Worm (Caenorhabditis elegans) whole organism, L1 larva: ENCODE results near the gene cyp-13A11.

Source experiments
- C34B4.2 ChIP-seq: sonication (generic microtip); optimal IDR thresholded peaks from 2 replicates; lab custom pipeline; 2017; ENCODE audit warnings: mild to moderate bottlenecking, missing genetic modification characterization, missing compliant biosample characterization
- Y116A8C.19 ChIP-seq: sonication (generic microtip); optimal IDR thresholded peaks from 2 replicates; lab custom pipeline; 2016; ENCODE audit warnings: missing compliant biosample characterization, missing genetic modification characterization, borderline replicate concordance
- alr-1 ChIP-seq: fragments of 200-800 bp; sonication (Bioruptor generic); optimal IDR thresholded peaks from 2 replicates; lab custom pipeline; 2018; ENCODE audit warnings: borderline replicate concordance, mild to moderate bottlenecking, missing genetic modification characterization, missing compliant biosample characterization
- aly-2 ChIP-seq: fragments of 150-350 bp; optimal IDR thresholded peaks from 2 replicates; lab custom pipeline; 2014; ENCODE audit warnings: missing biosample characterization, missing genetic modification characterization
- blmp-1 ChIP-seq: fragments of 150-350 bp; optimal IDR thresholded peaks from 2 replicates; lab custom pipeline; 2014; ENCODE audit warnings: missing biosample characterization, missing genetic modification characterization
- ceh-63 ChIP-seq: fragments of 200-800 bp; sonication (Bioruptor generic); optimal IDR thresholded peaks from 2 replicates; lab custom pipeline; 2018; ENCODE audit warnings: mild to moderate bottlenecking, missing genetic modification characterization, missing compliant biosample characterization
- ceh-88 ChIP-seq: fragments of 200-800 bp; sonication (Bioruptor generic); IDR thresholded peaks from 2 replicates; pipeline ENCODE4 v1.3.6; 2022; ENCODE audit warnings: missing genetic modification characterization, missing compliant biosample characterization
- dsc-1 ChIP-seq: sonication (generic microtip); optimal IDR thresholded peaks from 2 replicates; lab custom pipeline; 2016; ENCODE audit warnings: mild to moderate bottlenecking, missing genetic modification characterization, missing compliant biosample characterization
- efl-3 ChIP-seq: fragments of 200-800 bp; sonication (Bioruptor generic); optimal IDR thresholded peaks from 2 replicates; lab custom pipeline; 2018; ENCODE audit warnings: mild to moderate bottlenecking, missing genetic modification characterization, missing compliant biosample characterization
- egl-13 ChIP-seq: sonication (generic microtip); optimal IDR thresholded peaks from 2 replicates; lab custom pipeline; 2016; ENCODE audit warnings: missing genotype, missing genetic modification reagents, missing genetic modification characterization, missing compliant biosample characterization
- ets-5 ChIP-seq: fragments of 200-800 bp; sonication (Bioruptor generic); IDR thresholded peaks from 2 replicates; pipeline ENCODE4 v1.3.6; 2022; ENCODE audit warnings: missing genetic modification characterization, missing compliant biosample characterization
- fkh-10 ChIP-seq: sonication (generic microtip); optimal IDR thresholded peaks from 2 replicates; lab custom pipeline; 2017; ENCODE audit warnings: missing biosample characterization, missing genetic modification reagents, missing genetic modification characterization
- grh-1 ChIP-seq: fragments of 200-800 bp; sonication (Bioruptor generic); IDR thresholded peaks from 2 replicates; pipeline ENCODE4 v1.3.6; 2022; ENCODE audit warnings: missing genetic modification reagents, missing genetic modification characterization, missing compliant biosample characterization
- jun-1 ChIP-seq: fragments of 150-350 bp; optimal IDR thresholded peaks from 2 replicates; lab custom pipeline; 2014; ENCODE audit warnings: missing biosample characterization, missing genetic modification reagents, missing genetic modification characterization
- lir-3 ChIP-seq: sonication (generic microtip); optimal IDR thresholded peaks from 2 replicates; lab custom pipeline; 2016; ENCODE audit warnings: mild to moderate bottlenecking, missing genetic modification characterization, moderate library complexity, missing compliant biosample characterization; ENCODE audit not compliant: poor library complexity
- mab-9 ChIP-seq: fragments of 200-800 bp; sonication (Bioruptor generic); IDR thresholded peaks from 2 replicates; pipeline ENCODE4 v1.3.6; 2022; ENCODE audit warnings: missing genetic modification reagents, missing genetic modification characterization, missing compliant biosample characterization
- mef-2 ChIP-seq: fragments of 150-350 bp; optimal IDR thresholded peaks from 2 replicates; lab custom pipeline; 2014; ENCODE audit warnings: missing biosample characterization, missing genetic modification characterization
- mep-1 ChIP-seq: fragments of 150-350 bp; optimal IDR thresholded peaks from 2 replicates; lab custom pipeline; 2014; ENCODE audit warnings: missing biosample characterization, missing genetic modification characterization
- nhr-12 ChIP-seq: sonication (generic microtip); optimal IDR thresholded peaks from 2 replicates; lab custom pipeline; 2017; ENCODE audit warnings: missing biosample characterization, missing genetic modification characterization
- nhr-20 ChIP-seq: sonication (generic microtip); optimal IDR thresholded peaks from 2 replicates; lab custom pipeline; 2016; ENCODE audit warnings: mild to moderate bottlenecking, missing genetic modification characterization, missing compliant biosample characterization
- nhr-28 ChIP-seq: fragments of 150-350 bp; optimal IDR thresholded peaks from 2 replicates; lab custom pipeline; 2014; ENCODE audit warnings: missing biosample characterization, missing genetic modification characterization
- nhr-71 ChIP-seq: sonication (generic microtip); optimal IDR thresholded peaks from 2 replicates; lab custom pipeline; 2016; ENCODE audit warnings: mild to moderate bottlenecking, missing genetic modification characterization, moderate library complexity, missing compliant biosample characterization
- nhr-76 ChIP-seq: sonication (generic microtip); optimal IDR thresholded peaks from 2 replicates; lab custom pipeline; 2017; ENCODE audit warnings: missing biosample characterization, missing genetic modification characterization
- nhr-77 ChIP-seq: fragments of 150-350 bp; optimal IDR thresholded peaks from 2 replicates; lab custom pipeline; 2014; ENCODE audit warnings: missing biosample characterization, missing genetic modification characterization
- nhr-85 ChIP-seq: sonication (generic microtip); peaks from one replicate; lab custom pipeline; 2016; ENCODE audit warnings: missing genetic modification characterization, inconsistent platforms, missing compliant biosample characterization
- pag-3 ChIP-seq: sonication (generic microtip); optimal IDR thresholded peaks from 2 replicates; lab custom pipeline; 2017; ENCODE audit warnings: missing genetic modification characterization, mild to moderate bottlenecking, missing compliant biosample characterization, antibody characterized with exemption, borderline replicate concordance; ENCODE audit not compliant: insufficient read depth
- pax-3 ChIP-seq: fragments of 200-800 bp; sonication (Bioruptor generic); optimal IDR thresholded peaks from 2 replicates; lab custom pipeline; 2018; ENCODE audit warnings: mild to moderate bottlenecking, missing genetic modification characterization, moderate library complexity, missing compliant biosample characterization
- rnt-1 ChIP-seq: sonication (generic microtip); optimal IDR thresholded peaks from 2 replicates; lab custom pipeline; 2016; ENCODE audit warnings: mild to moderate bottlenecking, missing genetic modification characterization, moderate library complexity, missing compliant biosample characterization
- skn-1 ChIP-seq: fragments of 150-350 bp; optimal IDR thresholded peaks from 2 replicates; lab custom pipeline; 2014; ENCODE audit warnings: missing biosample characterization, missing genetic modification characterization
- snpc-4 ChIP-seq: fragments of 150-350 bp; optimal IDR thresholded peaks from 2 replicates; lab custom pipeline; 2014; ENCODE audit warnings: missing biosample characterization, missing genetic modification characterization
- sox-4 ChIP-seq: sonication (generic microtip); optimal IDR thresholded peaks from 2 replicates; lab custom pipeline; 2016; ENCODE audit warnings: missing genetic modification characterization, missing compliant biosample characterization
- sptf-1 ChIP-seq: fragments of 150-350 bp; optimal IDR thresholded peaks from 2 replicates; lab custom pipeline; 2014; ENCODE audit warnings: missing biosample characterization, missing genetic modification characterization
- sup-37 ChIP-seq: fragments of 200-800 bp; sonication (Bioruptor generic); optimal IDR thresholded peaks from 2 replicates; lab custom pipeline; 2018; ENCODE audit warnings: mild to moderate bottlenecking, missing genetic modification characterization, missing compliant biosample characterization
- swsn-7 ChIP-seq: sonication (generic microtip); optimal IDR thresholded peaks from 2 replicates; lab custom pipeline; 2016; ENCODE audit warnings: missing genetic modification characterization, missing compliant biosample characterization
- tlp-1 ChIP-seq: fragments of 150-350 bp; optimal IDR thresholded peaks from 2 replicates; lab custom pipeline; 2014; ENCODE audit warnings: missing biosample characterization, missing genetic modification characterization
- unc-130 ChIP-seq: fragments of 150-350 bp; optimal IDR thresholded peaks from 2 replicates; lab custom pipeline; 2017; ENCODE audit warnings: missing biosample characterization, missing genetic modification characterization, inconsistent platforms
- unc-30 ChIP-seq: sonication (generic microtip); optimal IDR thresholded peaks from 2 replicates; lab custom pipeline; 2017; ENCODE audit warnings: missing biosample characterization, missing genetic modification characterization
- unc-98 ChIP-seq: fragments of 200-800 bp; sonication (Bioruptor generic); IDR thresholded peaks from 2 replicates; pipeline ENCODE4 v1.3.6; 2022; ENCODE audit warnings: missing genetic modification characterization, missing compliant biosample characterization
- vab-15 ChIP-seq: sonication (generic microtip); optimal IDR thresholded peaks from 2 replicates; lab custom pipeline; 2017; ENCODE audit warnings: missing genotype, mild to moderate bottlenecking, missing genetic modification characterization, missing compliant biosample characterization
- zag-1 ChIP-seq: fragments of 150-350 bp; optimal IDR thresholded peaks from 2 replicates; lab custom pipeline; 2014; ENCODE audit warnings: missing biosample characterization, missing genetic modification characterization
- ztf-11 ChIP-seq, 2 experiments: sonication (generic microtip); optimal IDR thresholded peaks; 2 replicates each; lab custom pipeline; 2016 to 2017; ENCODE audit warnings: missing genetic modification characterization in 2 of 2, missing biosample characterization in 1 of 2, missing compliant biosample characterization in 1 of 2
- ztf-4 ChIP-seq: fragments of 150-350 bp; optimal IDR thresholded peaks from 2 replicates; lab custom pipeline; 2014; ENCODE audit warnings: missing biosample characterization, missing genetic modification characterization

cyp-13A11 gene

ce11 chrIII:13061136-13061535, 40.3 kb downstream of the cyp-13A11 start (continued):
- TF ChIP-seq nhr-77 (tag; lab: Kevin White, UChicago) (peak; percentile 92), nhr-76 (peak; percentile 50), jun-1 (tag; lab: Kevin White, UChicago) (peak; percentile 94), pag-3 (no peak), swsn-7 (tag; lab: Kevin White, UChicago) (peak; percentile 97), sup-37 (GFP tag; lab: Kevin White, UChicago) (peak; percentile 74), grh-1 (GFP tag; lab: Robert Waterston, UW) (peak; percentile 90), unc-98 (GFP tag; lab: Robert Waterston, UW) (no peak), fkh-10 (peak; percentile 97), vab-15 (tag; lab: Kevin White, UChicago) (no peak), aly-2 (tag; lab: Kevin White, UChicago) (peak; percentile 93), nhr-28 (tag; lab: Kevin White, UChicago) (no peak), unc-30 (peak; percentile 48), zag-1 (tag; lab: Kevin White, UChicago) (peak; percentile 92), ztf-4 (tag; lab: Kevin White, UChicago) (peak; percentile 96), blmp-1 (tag; lab: Kevin White, UChicago) (peak; percentile 55), sox-4 (tag; lab: Kevin White, UChicago) (peak; percentile 81), unc-130 (peak; percentile 64), egl-13 (tag; lab: Kevin White, UChicago) (peak; percentile 94), mep-1 (peak; percentile 97), alr-1 (tag; lab: Kevin White, UChicago) (no peak), dsc-1 (peak; percentile 94), nhr-85 (peak; percentile 99), lir-3 (tag; lab: Kevin White, UChicago) (peak; percentile 88), ceh-63 (GFP tag; lab: Kevin White, UChicago) (no peak), skn-1 (tag; lab: Kevin White, UChicago) (peak; percentile 82), pax-3 (tag; lab: Kevin White, UChicago) (peak; percentile 88), nhr-20 (tag; lab: Kevin White, UChicago) (peak; percentile 98), efl-3 (no peak), Y116A8C.19 (tag; lab: Kevin White, UChicago) (no peak), ceh-88 (GFP tag; lab: Robert Waterston, UW) (peak; percentile 67), nhr-71 (peak; percentile 99), C34B4.2 (tag; lab: Kevin White, UChicago) (no peak), ztf-11 (tag; optimal IDR thresholded peaks at IDR 0.05; lab: Kevin White, UChicago) (peak in 1 of 2 experiments; percentile 82), snpc-4 (tag; lab: Kevin White, UChicago) (peak; percentile 82), mef-2 (tag; lab: Kevin White, UChicago) (peak; percentile 86), nhr-12 (tag; lab: Kevin White, UChicago) (no peak), sptf-1 (no peak)

ce11 chrIII:13061734-13062133, 40.9 kb downstream of the cyp-13A11 start:
- TF ChIP-seq mab-9 = peak; percentile 24; the same call in 1 of the 2 replicates
- no peak for TF ChIP-seq tlp-1 (tag; lab: Kevin White, UChicago)
- TF ChIP-seq ets-5 (GFP tag; lab: Robert Waterston, UW) = 0 out of 2 replicates have a peak, but pooled peaks have one; percentile 78
- peak; percentile 7 for TF ChIP-seq rnt-1 (tag; lab: Kevin White, UChicago)
